Fruit fly (Drosophila melanogaster): ENCODE results near the gene Dtg.

DNA sequence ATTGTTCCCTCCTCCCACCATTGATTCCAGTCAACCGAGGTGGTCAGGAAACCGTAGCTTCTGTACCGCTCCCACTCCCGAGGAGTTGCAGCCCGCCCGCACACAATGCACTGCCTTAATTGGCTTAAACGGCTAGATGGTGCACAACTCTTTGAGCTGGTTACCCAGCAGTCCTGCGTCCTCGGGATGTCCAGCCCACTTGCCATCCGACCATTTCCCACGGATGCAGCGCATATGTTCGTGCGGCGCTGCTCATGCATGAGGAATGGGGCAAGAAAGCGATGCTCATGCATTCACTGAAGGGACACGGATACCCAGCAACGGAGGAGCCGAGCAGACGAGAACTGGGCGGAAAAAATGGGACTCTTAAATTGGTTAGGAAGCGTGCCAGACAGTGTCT lies 32.3 kb upstream of the Dtg start:
- no peak for TF ChIP-seq CG11617 (GFP tag; optimal IDR thresholded peaks at IDR 0.05)
- no peak for TF ChIP-seq pad (GFP tag; optimal IDR thresholded peaks at IDR 0.05)
- TF ChIP-seq Hr96 (GFP tag; optimal IDR thresholded peaks at IDR 0.05) = no peak
- no peak for TF ChIP-seq toe (GFP tag; optimal IDR thresholded peaks at IDR 0.05)
- TF ChIP-seq CG7101 (tag; optimal IDR thresholded peaks at IDR 0.05) = no peak
- TF ChIP-seq CG7045 (GFP tag; optimal IDR thresholded peaks at IDR 0.05) = no peak
- TF ChIP-seq Mnt (GFP tag; optimal IDR thresholded peaks at IDR 0.05) = no peak
- TF ChIP-seq tj (GFP tag; optimal IDR thresholded peaks at IDR 0.05) = no peak
- no peak for TF ChIP-seq CG1620 (GFP tag; optimal IDR thresholded peaks at IDR 0.05)
- no peak for TF ChIP-seq cic (GFP tag; optimal IDR thresholded peaks at IDR 0.05)
- no peak for TF ChIP-seq cnc (optimal IDR thresholded peaks at IDR 0.05)
